Worm (Caenorhabditis elegans): ENCODE data around the gene pals-32.

DNA sequence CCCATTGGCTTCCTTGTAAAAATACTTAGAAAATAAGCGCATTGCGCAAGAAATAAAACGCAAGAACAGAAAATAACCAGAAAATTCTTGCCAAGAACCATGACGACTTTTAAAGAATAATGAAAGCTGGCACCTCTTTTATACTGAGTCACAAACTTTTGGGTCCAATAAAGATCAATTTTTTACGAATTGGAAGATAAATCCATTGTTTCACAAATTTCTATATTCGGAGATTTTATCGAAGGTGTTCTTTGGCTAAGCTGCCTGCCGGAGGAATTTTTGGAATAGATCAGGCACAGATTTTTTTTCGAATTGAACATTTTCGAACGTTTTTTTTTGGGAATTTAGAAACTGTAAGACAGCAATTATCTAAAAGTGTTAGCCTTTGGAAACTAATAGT, 16.5 kb downstream of the pals-32 start, which contains the start of gene C31B8.9:
- TF ChIP-seq elt-3 (tag; optimal IDR thresholded peaks at IDR 0.05) (no peak), snpc-4 (tag; optimal IDR thresholded peaks at IDR 0.05) (no peak), rnt-1 (tag; optimal IDR thresholded peaks at IDR 0.05) (no peak), unc-62 (GFP tag; optimal IDR thresholded peaks at IDR 0.05) (no peak), mef-2 (tag; optimal IDR thresholded peaks at IDR 0.05) (no peak), nhr-11 (tag; optimal IDR thresholded peaks at IDR 0.05) (no peak), skn-1 (tag; optimal IDR thresholded peaks at IDR 0.05) (no peak), nhr-76 (tag; optimal IDR thresholded peaks at IDR 0.05) (no peak)
